Worm (Caenorhabditis elegans) whole organism, late embryonic: ENCODE results near the gene gld-3.
A peak's percentile ranks its signal among the peaks of the same experiment; 100 is the strongest.

Source experiments
- C08G9.2 ChIP-seq: sonication (generic microtip); optimal IDR thresholded peaks from 2 replicates; lab custom pipeline; 2016; ENCODE audit warnings: mild to moderate bottlenecking, missing genetic modification characterization, moderate library complexity, missing compliant biosample characterization
- F13H6.1 ChIP-seq: sonication (generic microtip); optimal IDR thresholded peaks from 2 replicates; lab custom pipeline; 2016; ENCODE audit warnings: missing genetic modification characterization, missing compliant biosample characterization
- K09A11.1 ChIP-seq: sonication (generic microtip); optimal IDR thresholded peaks from 2 replicates; lab custom pipeline; 2017; ENCODE audit warnings: antibody characterized with exemption, mild to moderate bottlenecking, missing genetic modification characterization, missing compliant biosample characterization; ENCODE audit not compliant: insufficient read depth
- T23F11.4 ChIP-seq: fragments of 200-800 bp; sonication (Bioruptor generic); optimal IDR thresholded peaks from 2 replicates; lab custom pipeline; 2018; ENCODE audit warnings: mild to moderate bottlenecking, missing genetic modification characterization, missing compliant biosample characterization
- ahr-1 ChIP-seq: sonication (generic microtip); optimal IDR thresholded peaks from 2 replicates; lab custom pipeline; 2016; ENCODE audit warnings: missing genetic modification characterization, missing compliant biosample characterization
- ama-1 ChIP-seq: fragments of 150-350 bp; optimal IDR thresholded peaks from 2 replicates; lab custom pipeline; 2014
- ceh-14 ChIP-seq: sonication (generic microtip); optimal IDR thresholded peaks from 2 replicates; lab custom pipeline; 2016; ENCODE audit warnings: missing genotype, missing genetic modification characterization, missing compliant biosample characterization
- ceh-18 ChIP-seq: sonication (generic microtip); optimal IDR thresholded peaks from 2 replicates; lab custom pipeline; 2016; ENCODE audit warnings: missing genetic modification characterization, missing compliant biosample characterization
- ceh-19 ChIP-seq: fragments of 200-800 bp; sonication (Bioruptor generic); optimal IDR thresholded peaks from 2 replicates; lab custom pipeline; 2018; ENCODE audit warnings: mild to moderate bottlenecking, missing genetic modification characterization, missing compliant biosample characterization
- ceh-2 ChIP-seq: sonication (generic microtip); optimal IDR thresholded peaks from 2 replicates; lab custom pipeline; 2016; ENCODE audit warnings: missing genotype, missing genetic modification characterization, missing compliant biosample characterization
- ceh-22 ChIP-seq: sonication (generic microtip); optimal IDR thresholded peaks from 2 replicates; lab custom pipeline; 2017; ENCODE audit warnings: missing biosample characterization, missing genetic modification characterization
- ceh-24 ChIP-seq: sonication (generic microtip); optimal IDR thresholded peaks from 2 replicates; lab custom pipeline; 2016; ENCODE audit warnings: mild to moderate bottlenecking, missing genetic modification characterization, missing compliant biosample characterization
- ceh-31 ChIP-seq: sonication (generic microtip); optimal IDR thresholded peaks from 2 replicates; lab custom pipeline; 2016; ENCODE audit warnings: missing genetic modification characterization, missing compliant biosample characterization
- ceh-34 ChIP-seq: sonication (generic microtip); optimal IDR thresholded peaks from 2 replicates; lab custom pipeline; 2016; ENCODE audit warnings: mild to moderate bottlenecking, missing genetic modification characterization, missing compliant biosample characterization
- ceh-45 ChIP-seq: fragments of 200-800 bp; sonication (Bioruptor generic); IDR thresholded peaks from 2 replicates; pipeline ENCODE4 v1.3.6; 2022; ENCODE audit warnings: missing genetic modification reagents, missing genetic modification characterization, missing compliant biosample characterization
- ceh-9 ChIP-seq: sonication (generic microtip); optimal IDR thresholded peaks from 2 replicates; lab custom pipeline; 2016; ENCODE audit warnings: mild to moderate bottlenecking, missing genetic modification characterization, inconsistent platforms, missing compliant biosample characterization
- dmd-4 ChIP-seq: sonication (generic microtip); optimal IDR thresholded peaks from 2 replicates; lab custom pipeline; 2016; ENCODE audit warnings: borderline replicate concordance, missing genetic modification characterization, missing compliant biosample characterization
- dve-1 ChIP-seq: sonication (generic microtip); optimal IDR thresholded peaks from 2 replicates; lab custom pipeline; 2017; ENCODE audit warnings: antibody characterized with exemption, mild to moderate bottlenecking, missing genetic modification characterization, missing compliant biosample characterization
- elt-4 ChIP-seq: sonication (generic microtip); optimal IDR thresholded peaks from 2 replicates; lab custom pipeline; 2016; ENCODE audit warnings: missing genetic modification characterization, missing compliant biosample characterization
- ets-4 ChIP-seq: sonication (generic microtip); optimal IDR thresholded peaks from 2 replicates; lab custom pipeline; 2016; ENCODE audit warnings: missing genetic modification characterization, missing compliant biosample characterization
- eyg-1 ChIP-seq: sonication (generic microtip); optimal IDR thresholded peaks from 2 replicates; lab custom pipeline; 2016; ENCODE audit warnings: missing genotype, missing genetic modification characterization, missing compliant biosample characterization
- fax-1 ChIP-seq: sonication (generic microtip); optimal IDR thresholded peaks from 2 replicates; lab custom pipeline; 2016; ENCODE audit warnings: missing genotype, missing genetic modification characterization, missing compliant biosample characterization
- gmeb-2 ChIP-seq: sonication (generic microtip); optimal IDR thresholded peaks from 2 replicates; lab custom pipeline; 2016; ENCODE audit warnings: missing genetic modification characterization, inconsistent platforms, missing compliant biosample characterization
- hlh-30 ChIP-seq: sonication (generic microtip); optimal IDR thresholded peaks from 2 replicates; lab custom pipeline; 2017; ENCODE audit warnings: antibody characterized with exemption, missing genetic modification characterization, missing compliant biosample characterization; ENCODE audit not compliant: insufficient read depth
- lim-6 ChIP-seq: sonication (generic microtip); optimal IDR thresholded peaks from 2 replicates; lab custom pipeline; 2016; ENCODE audit warnings: missing genetic modification characterization, missing compliant biosample characterization
- nfya-1 ChIP-seq: sonication (generic microtip); optimal IDR thresholded peaks from 2 replicates; lab custom pipeline; 2017; ENCODE audit warnings: missing genetic modification characterization, mild to moderate bottlenecking, missing compliant biosample characterization, antibody characterized with exemption, moderate library complexity
- npax-4 ChIP-seq: sonication (generic microtip); optimal IDR thresholded peaks from 2 replicates; lab custom pipeline; 2016; ENCODE audit warnings: missing genetic modification characterization, missing compliant biosample characterization
- odd-2 ChIP-seq: sonication (generic microtip); optimal IDR thresholded peaks from 2 replicates; lab custom pipeline; 2017; ENCODE audit warnings: antibody characterized with exemption, mild to moderate bottlenecking, missing genetic modification characterization, missing compliant biosample characterization
- pag-3 ChIP-seq: sonication (generic microtip); optimal IDR thresholded peaks from 2 replicates; lab custom pipeline; 2016; ENCODE audit warnings: missing compliant biosample characterization, missing genetic modification characterization, borderline replicate concordance
- pat-9 ChIP-seq: fragments of 200-800 bp; sonication (Bioruptor generic); optimal IDR thresholded peaks from 2 replicates; lab custom pipeline; 2018; ENCODE audit warnings: mild to moderate bottlenecking, missing genetic modification characterization, moderate library complexity, missing compliant biosample characterization
- pha-4 ChIP-seq: fragments of 150-350 bp; optimal IDR thresholded peaks from 2 replicates; lab custom pipeline; 2018; ENCODE audit warnings: missing biosample characterization, missing genetic modification reagents, missing genetic modification characterization
- pqm-1 ChIP-seq: sonication (generic microtip); optimal IDR thresholded peaks from 2 replicates; lab custom pipeline; 2016; ENCODE audit warnings: missing genetic modification characterization, missing compliant biosample characterization
- pros-1 ChIP-seq: fragments of 150-350 bp; optimal IDR thresholded peaks from 2 replicates; lab custom pipeline; 2014; ENCODE audit warnings: missing biosample characterization, missing genetic modification reagents, missing genetic modification characterization
- ref-2 ChIP-seq: sonication (generic microtip); optimal IDR thresholded peaks from 2 replicates; lab custom pipeline; 2016; ENCODE audit warnings: missing genetic modification characterization, missing compliant biosample characterization
- rnt-1 ChIP-seq: sonication (generic microtip); optimal IDR thresholded peaks from 2 replicates; lab custom pipeline; 2016; ENCODE audit warnings: missing genetic modification characterization, missing compliant biosample characterization
- sox-2 ChIP-seq: fragments of 200-800 bp; sonication (Bioruptor generic); IDR thresholded peaks from 2 replicates; pipeline ENCODE4 v1.3.6; 2022; ENCODE audit warnings: missing genetic modification reagents, missing genetic modification characterization, missing compliant biosample characterization
- sox-4 ChIP-seq: sonication (generic microtip); optimal IDR thresholded peaks from 2 replicates; lab custom pipeline; 2017; ENCODE audit warnings: mild to moderate bottlenecking, missing genetic modification characterization, inconsistent platforms, missing compliant biosample characterization
- tbx-2 ChIP-seq: sonication (generic microtip); optimal IDR thresholded peaks from 2 replicates; lab custom pipeline; 2016; ENCODE audit warnings: missing genetic modification characterization, missing compliant biosample characterization
- ttx-3 ChIP-seq: sonication (generic microtip); optimal IDR thresholded peaks from 2 replicates; lab custom pipeline; 2016; ENCODE audit warnings: missing genetic modification reagents, missing genetic modification characterization, missing compliant biosample characterization
- unc-3 ChIP-seq, 2 experiments: fragments of 200-800 bp in 1 of 2; sonication (Bioruptor generic) in 1 of 2; sonication (generic microtip) in 1 of 2; conservative IDR thresholded peaks in 1 of 2; optimal IDR thresholded peaks in 1 of 2; 2 replicates each; pipeline versions ENCODE4 v1.3.6 to Lab custom; 2016 to 2022; ENCODE audit warnings: missing compliant biosample characterization in 2 of 2, missing genetic modification characterization in 2 of 2, missing genetic modification reagents in 1 of 2
- unc-42 ChIP-seq: sonication (generic microtip); optimal IDR thresholded peaks from 2 replicates; lab custom pipeline; 2016; ENCODE audit warnings: missing genotype, missing genetic modification characterization, missing compliant biosample characterization
- unc-55 ChIP-seq: sonication (generic microtip); optimal IDR thresholded peaks from 2 replicates; lab custom pipeline; 2017; ENCODE audit warnings: missing biosample characterization, missing genetic modification reagents, missing genetic modification characterization
- unc-86 ChIP-seq: sonication (generic microtip); optimal IDR thresholded peaks from 2 replicates; lab custom pipeline; 2016; ENCODE audit warnings: missing genetic modification characterization, missing compliant biosample characterization

Gene gld-3

ce11 chrII:7171305-7171998 is 39.0 kb downstream of the gld-3 start, which contains the start of gene dyf-13:
Gene dyf-13 (minus strand): TSS chrII:7171355.
- TF ChIP-seq C08G9.2 (tag; lab: Kevin White, UChicago) (no peak), ceh-19 (GFP tag; lab: Kevin White, UChicago) (no peak), eyg-1 (tag; lab: Kevin White, UChicago) (no peak), pha-4 (tag; lab: Kevin White, UChicago) (no peak), tbx-2 (tag; lab: Kevin White, UChicago) (no peak), sox-4 (tag; lab: Kevin White, UChicago) (no peak), ceh-2 (tag; lab: Kevin White, UChicago) (no peak), rnt-1 (tag; lab: Kevin White, UChicago) (no peak), ref-2 (no peak), K09A11.1 (tag; lab: Kevin White, UChicago) (no peak), unc-55 (GFP tag; lab: Kevin White, UChicago) (no peak), pqm-1 (tag; lab: Kevin White, UChicago) (no peak), elt-4 (tag; lab: Kevin White, UChicago) (no peak), unc-86 (tag; lab: Kevin White, UChicago) (no peak)
- TF ChIP-seq, all 69 proteins: peak for 0

DNA sequence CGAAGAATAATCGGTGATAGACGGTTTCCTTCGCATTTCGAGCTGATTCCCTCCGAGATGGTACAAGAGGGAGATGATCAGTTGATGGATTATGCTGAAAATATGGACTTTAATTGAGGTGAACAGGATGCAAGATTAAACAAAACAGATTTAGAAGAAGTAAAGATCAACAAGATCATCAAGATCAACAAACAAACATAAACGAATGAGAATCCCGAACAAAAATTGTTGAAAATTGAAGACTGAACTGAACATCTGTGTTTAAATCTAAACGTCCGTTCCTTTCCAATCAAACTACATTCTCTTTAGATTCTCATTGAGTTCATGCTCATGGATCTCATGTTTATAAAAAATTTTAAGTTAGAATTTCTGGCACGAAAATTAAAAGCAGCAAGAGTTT is 42.4 kb downstream of the gld-3 start, which contains the start of gene glc-4:
Gene glc-4, minus strand, starts transcription at position 101 of the 400 bp plus-strand sequence.
- TF ChIP-seq ceh-22 (no peak), odd-2 (no peak), ets-4 (tag; lab: Kevin White, UChicago) (no peak), unc-3 (GFP tag; conservative IDR thresholded peaks at IDR 0.05; lab: Robert Waterston, UW) (no peak), unc-3 (tag; optimal IDR thresholded peaks at IDR 0.05; lab: Kevin White, UChicago) (no peak), ceh-9 (tag; lab: Kevin White, UChicago) (no peak), rnt-1 (tag; lab: Kevin White, UChicago) (no peak), unc-42 (tag; lab: Kevin White, UChicago) (no peak), sox-4 (tag; lab: Kevin White, UChicago) (no peak), ceh-24 (tag; lab: Kevin White, UChicago) (no peak), ahr-1 (tag; lab: Kevin White, UChicago) (no peak), pag-3 (no peak), ref-2 (no peak), pat-9 (tag; lab: Kevin White, UChicago) (no peak), lim-6 (tag; lab: Kevin White, UChicago) (no peak)

DNA sequence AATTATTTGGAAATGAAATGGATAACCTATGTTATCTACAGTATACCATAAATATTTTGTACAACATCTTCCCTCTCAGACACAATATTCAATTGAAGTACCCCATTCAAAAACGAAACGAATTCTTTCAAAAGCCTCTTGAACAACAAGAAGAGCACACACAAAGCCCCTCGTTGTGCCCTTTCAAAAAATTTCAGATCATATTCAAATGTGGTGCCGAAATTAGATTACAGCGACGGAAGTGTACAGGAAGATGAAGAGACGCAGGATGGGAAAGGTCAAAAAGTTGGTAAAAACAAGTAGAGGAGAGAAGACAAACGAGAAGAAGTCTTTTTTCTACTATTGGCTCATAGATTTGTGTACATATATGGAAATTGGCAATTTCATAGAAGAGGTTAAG is 43.7 kb downstream of the gld-3 start:
- TF ChIP-seq unc-42 (tag; lab: Kevin White, UChicago) (peak; percentile 80), pat-9 (tag; lab: Kevin White, UChicago) (no peak), ceh-34 (no peak), dve-1 (tag; lab: Kevin White, UChicago) (no peak)
- TF ChIP-seq, all 69 proteins: peak for 1

ce11 chrII:7182630-7183029 is 50.2 kb downstream of the gld-3 start:
- TF ChIP-seq npax-4, result no peak
- TF ChIP-seq hlh-30 (tag; lab: Kevin White, UChicago), result no peak
- TF ChIP-seq sox-2 (GFP tag; lab: Robert Waterston, UW), result no peak
- no peak for TF ChIP-seq ceh-9 (tag; lab: Kevin White, UChicago)
- no peak for TF ChIP-seq dmd-4
- peak; percentile 5 for TF ChIP-seq C08G9.2 (tag; lab: Kevin White, UChicago)
- TF ChIP-seq ama-1, result no peak
- TF ChIP-seq ceh-18, result peak; percentile 40
- peak; percentile 17 for TF ChIP-seq ceh-19 (GFP tag; lab: Kevin White, UChicago)
- TF ChIP-seq gmeb-2 (tag; lab: Kevin White, UChicago), result no peak
- no peak for TF ChIP-seq ceh-14 (tag; lab: Kevin White, UChicago)
- no peak for TF ChIP-seq rnt-1 (tag; lab: Kevin White, UChicago)
- no peak for TF ChIP-seq T23F11.4 (GFP tag; lab: Kevin White, UChicago)
- no peak for TF ChIP-seq pros-1 (tag; lab: Kevin White, UChicago)
- no peak for TF ChIP-seq ceh-45
- peak; percentile 38 for TF ChIP-seq ceh-31
- peak; percentile 27 for TF ChIP-seq nfya-1
- TF ChIP-seq unc-42 (tag; lab: Kevin White, UChicago), result peak; percentile 79
- peak; percentile 0 for TF ChIP-seq tbx-2 (tag; lab: Kevin White, UChicago)
- TF ChIP-seq ttx-3, result no peak
- no peak for TF ChIP-seq fax-1 (tag; lab: Kevin White, UChicago)
- no peak for TF ChIP-seq F13H6.1 (tag; lab: Kevin White, UChicago)
- TF ChIP-seq, all 69 proteins: peak for 7
